Worm (Caenorhabditis elegans): Measurements from ENCODE around the gene haf-3.
A peak's percentile ranks its signal among the peaks of the same experiment; 100 is the strongest.

The haf-3 gene

DNA sequence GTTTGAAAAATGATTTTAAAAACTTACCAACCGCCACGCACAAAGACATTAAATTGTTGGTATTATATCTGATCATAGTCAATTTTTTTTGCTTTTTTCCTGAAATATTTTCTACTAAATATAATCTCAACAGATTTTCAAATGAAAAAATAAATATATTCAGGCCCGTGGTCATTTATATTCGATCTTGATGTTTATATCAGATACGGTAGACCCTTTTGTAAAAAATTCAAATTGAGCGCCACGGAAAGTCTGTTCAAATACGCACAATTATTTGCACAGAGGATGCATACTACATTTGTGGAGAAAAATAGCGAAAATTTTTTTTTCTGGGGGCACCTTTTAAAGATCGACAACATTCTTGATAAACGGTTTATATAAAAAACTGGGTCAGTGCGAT lies 26.4 kb upstream of the haf-3 start, which contains the start of gene T26E4.4:
TSS of gene T26E4.4 (minus strand) at position 101 of the 400 bp plus-strand sequence.
- peak; percentile 12 for TF ChIP-seq aha-1 (tag)
- TF ChIP-seq nhr-6 (tag; optimal IDR thresholded peaks at IDR 0.05), result no peak

DNA sequence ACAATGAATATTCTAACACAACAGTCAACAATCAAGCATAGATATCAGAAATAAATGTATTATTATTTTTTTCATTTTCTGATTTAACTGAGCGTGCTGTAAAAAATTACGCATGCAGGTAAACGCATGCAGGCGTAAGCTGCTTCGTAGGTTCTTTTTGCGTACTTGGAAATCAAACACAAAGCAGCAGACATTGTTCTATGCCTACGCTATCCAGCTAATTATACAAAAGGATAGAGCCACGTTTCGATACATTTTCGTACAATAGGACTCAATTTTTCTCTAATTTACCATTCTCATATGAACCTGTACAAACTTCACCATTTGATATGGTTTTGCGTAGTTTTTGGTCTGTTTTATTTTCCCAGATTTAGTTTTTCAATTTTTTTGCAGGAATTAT lies 16.5 kb upstream of the haf-3 start, which contains the start of gene T26E4.3:
TSS of gene T26E4.3 (plus strand) at position 301 of the 400 bp plus-strand sequence.
- TF ChIP-seq mxl-2 (GFP tag; conservative IDR thresholded peaks at IDR 0.05) (no peak), mep-1 (tag; optimal IDR thresholded peaks at IDR 0.05) (no peak), nhr-28 (tag; optimal IDR thresholded peaks at IDR 0.05) (no peak), Y5F2A.4 (GFP tag; optimal IDR thresholded peaks at IDR 0.05) (no peak), mdl-1 (tag; optimal IDR thresholded peaks at IDR 0.05) (no peak), jun-1 (tag; optimal IDR thresholded peaks at IDR 0.05) (no peak), arid-1 (GFP tag; conservative IDR thresholded peaks at IDR 0.05) (no peak), ceh-44 (GFP tag; IDR thresholded peaks at IDR 0.05) (no peak), F10B5.3 (tag; optimal IDR thresholded peaks at IDR 0.05) (no peak), Y75B8A.6 (GFP tag; IDR thresholded peaks at IDR 0.05) (no peak), lsy-2 (tag; optimal IDR thresholded peaks at IDR 0.05) (no peak), skn-1 (tag; optimal IDR thresholded peaks at IDR 0.05) (no peak), nhr-11 (tag; optimal IDR thresholded peaks at IDR 0.05) (no peak), mes-2 (tag; optimal IDR thresholded peaks at IDR 0.05; ENCODE audit: poor library complexity, severe bottlenecking) (no peak), ceh-28 (tag; optimal IDR thresholded peaks at IDR 0.05) (no peak), zip-2 (tag; optimal IDR thresholded peaks at IDR 0.05) (no peak), T20F7.1 (GFP tag; optimal IDR thresholded peaks at IDR 0.05) (no peak), fos-1 (tag; optimal IDR thresholded peaks at IDR 0.05) (no peak), lin-1 (GFP tag; IDR thresholded peaks at IDR 0.05) (no peak), rbr-2 (tag; optimal IDR thresholded peaks at IDR 0.05) (no peak)

DNA sequence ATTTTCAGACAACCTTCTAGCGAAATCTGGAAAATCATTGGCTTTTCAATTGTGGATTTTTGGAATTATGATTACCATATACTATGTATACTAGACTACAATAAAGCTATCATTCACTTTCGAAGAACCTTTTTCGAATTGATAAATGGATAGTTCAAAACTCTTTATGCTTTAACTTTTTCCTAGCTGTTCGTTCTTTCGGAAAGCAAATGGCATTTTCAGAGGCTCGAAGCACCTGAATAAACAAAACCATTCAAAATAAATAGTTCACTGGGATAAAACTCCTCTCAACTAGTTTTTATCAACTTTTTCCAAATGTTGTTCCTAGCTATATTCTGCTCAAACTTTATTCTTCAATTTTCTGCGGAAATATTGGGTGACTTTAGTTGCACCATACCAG lies 15.1 kb upstream of the haf-3 start, which contains the start of gene T26E4.2:
TSS of gene T26E4.2 (plus strand) at position 301 of the 400 bp plus-strand sequence.
- TF ChIP-seq mep-1 (tag; optimal IDR thresholded peaks at IDR 0.05) (no peak), hlh-11 (tag; optimal IDR thresholded peaks at IDR 0.05) (no peak), nhr-28 (tag; optimal IDR thresholded peaks at IDR 0.05) (no peak), daf-19 (GFP tag; conservative IDR thresholded peaks at IDR 0.05) (no peak), vab-7 (GFP tag; IDR thresholded peaks at IDR 0.05) (no peak), pha-4 (GFP tag; IDR thresholded peaks at IDR 0.05) (no peak), pha-4 (tag; optimal IDR thresholded peaks at IDR 0.05) (no peak), nhr-42 (GFP tag; IDR thresholded peaks at IDR 0.05) (no peak), tra-1 (GFP tag; IDR thresholded peaks at IDR 0.05) (no peak), nhr-41 (GFP tag; IDR thresholded peaks at IDR 0.05) (no peak), ceh-32 (tag; optimal IDR thresholded peaks at IDR 0.05; ENCODE audit: poor library complexity) (no peak), F49E8.2 (tag; optimal IDR thresholded peaks at IDR 0.05; ENCODE audit: borderline replicate concordance) (no peak), ceh-44 (GFP tag; IDR thresholded peaks at IDR 0.05) (no peak)

DNA sequence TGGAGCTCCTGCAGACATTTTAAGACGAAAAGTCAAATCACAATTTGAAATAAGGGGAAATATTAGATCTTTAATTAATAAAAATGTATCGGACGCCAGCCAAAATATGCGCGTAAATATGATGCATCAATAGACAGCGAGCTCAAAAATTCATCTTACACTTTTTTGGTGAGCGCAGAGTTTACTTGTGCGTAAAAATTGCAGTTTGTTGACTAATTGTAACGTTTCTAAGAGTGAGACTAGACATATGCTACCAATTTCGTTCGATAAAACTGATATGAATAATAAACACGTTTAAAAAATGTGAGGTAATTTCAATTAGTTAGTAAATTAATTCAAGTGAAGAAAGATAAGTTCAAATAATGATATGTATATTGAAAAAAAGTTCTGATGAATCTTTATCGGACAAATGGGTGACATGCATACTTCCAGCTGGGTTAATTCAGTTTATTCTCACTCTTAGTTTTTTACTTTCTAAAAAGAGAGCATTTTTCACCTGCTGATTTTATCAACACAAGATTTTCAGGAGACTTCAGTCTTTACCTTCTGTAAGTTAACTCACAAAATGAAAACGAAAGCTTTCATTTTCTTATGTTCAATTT lies 13.3 kb upstream of the haf-3 start, which contains the start of the genes nhr-285 and irld-52:
TSS of gene nhr-285 (minus strand) at position 101 of the 602 bp plus-strand sequence.
TSS of gene irld-52 (plus strand) at position 552 of the 602 bp plus-strand sequence.
- TF ChIP-seq daf-16 (GFP tag; optimal IDR thresholded peaks at IDR 0.05), result no peak
- TF ChIP-seq daf-16 (tag; optimal IDR thresholded peaks at IDR 0.05), result no peak
- TF ChIP-seq aly-2 (tag; optimal IDR thresholded peaks at IDR 0.05), result no peak
- TF ChIP-seq F26F4.8 (GFP tag; conservative IDR thresholded peaks at IDR 0.05), result no peak
- TF ChIP-seq snpc-1.2 (GFP tag; IDR thresholded peaks at IDR 0.05), result no peak
- no peak for TF ChIP-seq lin-13 (GFP tag; optimal IDR thresholded peaks at IDR 0.05)
- TF ChIP-seq mxl-2 (GFP tag; conservative IDR thresholded peaks at IDR 0.05), result no peak
- TF ChIP-seq ctbp-1 (GFP tag; IDR thresholded peaks at IDR 0.05), result no peak
- TF ChIP-seq dmd-8 (GFP tag; IDR thresholded peaks at IDR 0.05), result no peak
- TF ChIP-seq lim-7 (GFP tag; IDR thresholded peaks at IDR 0.05), result no peak
- TF ChIP-seq jun-1 (tag; optimal IDR thresholded peaks at IDR 0.05), result no peak

All from whole organism, L4 larva.